Fruit fly (Drosophila melanogaster) S2 (cell line): ENCODE data around the gene CG18268.

Experiments
- CG8478 ChIP-seq: fragments of >200 bp; optimal IDR thresholded peaks from 2 replicates; lab custom pipeline; 2018
- CTCF ChIP-seq, 2 experiments: fragments of >200 bp; optimal IDR thresholded peaks; 2 replicates each; lab custom pipeline; 2018

DNA sequence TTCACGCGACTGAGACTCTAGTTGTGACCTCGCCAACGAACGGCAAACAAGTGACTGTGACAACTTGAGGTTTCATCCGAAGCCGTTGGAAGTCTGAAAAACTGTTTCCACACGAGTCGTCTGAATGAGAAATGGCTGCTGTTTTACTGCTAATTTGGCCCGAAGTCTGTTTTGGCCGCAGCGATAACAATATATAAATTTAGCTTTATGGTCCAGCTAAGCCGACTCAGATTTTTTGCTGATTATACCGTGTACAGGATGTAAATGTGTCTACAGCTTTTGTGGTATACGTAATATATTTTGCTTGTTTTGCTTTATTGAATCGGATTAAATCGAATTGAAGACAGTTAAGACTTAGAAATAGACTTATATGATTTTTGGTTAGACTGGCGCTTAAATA is at the start of gene CG18268:
- TF ChIP-seq CTCF (optimal IDR thresholded peaks at IDR 0.05; lab: Kevin White, UChicago) (no peak), CG8478 (lab: Kevin White, UChicago) (no peak)
